Fruit fly (Drosophila melanogaster) whole organism, embryonic: ENCODE data around the gene CG3625.

Experiments used
- ATbp ChIP-seq: fragments of 200-800 bp; sonication (Bioruptor generic); optimal IDR thresholded peaks from 2 replicates; lab custom pipeline; 2017; ENCODE audit warnings: missing biosample characterization, mild to moderate bottlenecking, missing genetic modification characterization, missing genetic modification reagents
- Awh ChIP-seq: fragments of 200-800 bp; sonication (Bioruptor generic); IDR thresholded peaks from 2 replicates; pipeline ENCODE4, ENCODE4 v1.3.6; 2022; ENCODE audit warnings: missing biosample characterization, missing genetic modification characterization
- BEAF-32 ChIP-seq: fragments of 200-800 bp; sonication (Bioruptor generic); optimal IDR thresholded peaks from 3 replicates; lab custom pipeline; 2017; ENCODE audit warnings: missing biosample characterization, missing genetic modification characterization, mild to moderate bottlenecking, moderate library complexity, missing genetic modification reagents
- BtbVII ChIP-seq: fragments of 200-800 bp; sonication (Bioruptor generic); optimal IDR thresholded peaks from 3 replicates; lab custom pipeline; 2017; ENCODE audit warnings: missing biosample characterization, mild to moderate bottlenecking, missing genetic modification characterization
- CG11504 ChIP-seq: fragments of 200-800 bp; sonication (Bioruptor generic); optimal IDR thresholded peaks from 3 replicates; lab custom pipeline; 2019; ENCODE audit warnings: missing biosample characterization, mild to moderate bottlenecking, missing genetic modification characterization, moderate library complexity
- CG12219 ChIP-seq: fragments of 200-800 bp; sonication (Bioruptor generic); optimal IDR thresholded peaks from 3 replicates; lab custom pipeline; 2018; ENCODE audit warnings: missing biosample characterization, mild to moderate bottlenecking, missing genetic modification characterization
- CG12659 ChIP-seq: fragments of 200-800 bp; sonication (Bioruptor generic); optimal IDR thresholded peaks from 3 replicates; lab custom pipeline; 2017; ENCODE audit warnings: mild to moderate bottlenecking, missing biosample characterization, missing genetic modification reagents, missing genetic modification characterization
- CG15269 ChIP-seq: fragments of 200-800 bp; sonication (Bioruptor generic); optimal IDR thresholded peaks from 2 replicates; lab custom pipeline; 2018; ENCODE audit warnings: missing biosample characterization, mild to moderate bottlenecking, missing genetic modification characterization, moderate library complexity
- CG1602 ChIP-seq: fragments of 200-800 bp; sonication (Bioruptor generic); optimal IDR thresholded peaks from 3 replicates; lab custom pipeline; 2016; ENCODE audit warnings: missing biosample characterization, missing genetic modification characterization
- CG2116 ChIP-seq: fragments of 200-800 bp; sonication (Bioruptor generic); optimal IDR thresholded peaks from 3 replicates; lab custom pipeline; 2018; ENCODE audit warnings: missing biosample characterization, mild to moderate bottlenecking, missing genetic modification characterization
- CG2712 ChIP-seq: fragments of 200-800 bp; optimal IDR thresholded peaks from 3 replicates; lab custom pipeline; 2019; ENCODE audit warnings: missing biosample characterization, mild to moderate bottlenecking, missing genetic modification characterization, moderate library complexity
- CG3995 ChIP-seq: fragments of 200-800 bp; sonication (Bioruptor generic); optimal IDR thresholded peaks from 3 replicates; lab custom pipeline; 2016; ENCODE audit warnings: missing biosample characterization, missing genetic modification characterization
- CG5180 ChIP-seq: fragments of 200-800 bp; sonication (Bioruptor generic); optimal IDR thresholded peaks from 3 replicates; lab custom pipeline; 2017; ENCODE audit warnings: missing biosample characterization, missing genetic modification characterization, mild to moderate bottlenecking, moderate library complexity, missing genetic modification reagents
- CG9215 ChIP-seq: fragments of 200-800 bp; sonication (Bioruptor generic); IDR thresholded peaks from 2 replicates; pipeline ENCODE4 v1.3.6; 2022; ENCODE audit warnings: missing biosample characterization, missing genetic modification characterization
- CG9437 ChIP-seq: fragments of 200-800 bp; sonication (Bioruptor generic); optimal IDR thresholded peaks from 2 replicates; lab custom pipeline; 2018; ENCODE audit warnings: missing biosample characterization, mild to moderate bottlenecking, missing genetic modification characterization
- CG9727 ChIP-seq: fragments of 200-800 bp; sonication (Bioruptor generic); optimal IDR thresholded peaks from 3 replicates; lab custom pipeline; 2017; ENCODE audit warnings: missing biosample characterization, mild to moderate bottlenecking, missing genetic modification characterization
- D19A ChIP-seq: fragments of 200-800 bp; optimal IDR thresholded peaks from 3 replicates; lab custom pipeline; 2019; ENCODE audit warnings: missing biosample characterization, mild to moderate bottlenecking, missing genetic modification characterization, moderate library complexity
- Dref ChIP-seq: fragments of 200-800 bp; sonication (Bioruptor generic); IDR thresholded peaks from 2 replicates; pipeline ENCODE4 v1.3.6; 2022; ENCODE audit warnings: missing biosample characterization, missing genetic modification characterization
- E2f2 ChIP-seq: fragments of 200-800 bp; sonication (Bioruptor generic); IDR thresholded peaks from 2 replicates; pipeline ENCODE4 v1.3.6; 2022; ENCODE audit warnings: missing biosample characterization, missing genetic modification characterization
- Max ChIP-seq: fragments of 200-800 bp; sonication (Bioruptor generic); optimal IDR thresholded peaks from 2 replicates; lab custom pipeline; 2016; ENCODE audit warnings: missing biosample characterization, mild to moderate bottlenecking, missing genetic modification characterization
- NC2β ChIP-seq: fragments of 200-800 bp; sonication (Bioruptor generic); optimal IDR thresholded peaks from 2 replicates; lab custom pipeline; 2016; ENCODE audit warnings: missing biosample characterization, missing genetic modification characterization
- NFAT ChIP-seq: fragments of 200-800 bp; sonication (Bioruptor generic); IDR thresholded peaks from 2 replicates; pipeline ENCODE4 v1.3.6; 2022; ENCODE audit warnings: missing biosample characterization, missing genetic modification characterization
- Nf-YC ChIP-seq: fragments of 200-800 bp; optimal IDR thresholded peaks from 3 replicates; lab custom pipeline; 2019; ENCODE audit warnings: missing biosample characterization, mild to moderate bottlenecking, missing genetic modification characterization, moderate library complexity
- Pdp1 ChIP-seq, 2 experiments: fragments of 200-800 bp; sonication (Bioruptor generic); optimal IDR thresholded peaks; 3 replicates each; lab custom pipeline; 2016; ENCODE audit warnings: missing biosample characterization in 2 of 2, missing genetic modification characterization in 2 of 2, mild to moderate bottlenecking in 1 of 2, moderate library complexity in 1 of 2
- Rfx ChIP-seq: fragments of 200-800 bp; sonication (Bioruptor generic); IDR thresholded peaks from 2 replicates; pipeline ENCODE4 v1.3.6; 2022; ENCODE audit warnings: missing biosample characterization, missing genetic modification characterization
- Sry-δ ChIP-seq: fragments of 200-800 bp; sonication (Bioruptor generic); optimal IDR thresholded peaks from 2 replicates; lab custom pipeline; 2016; ENCODE audit warnings: missing biosample characterization, missing genetic modification characterization
- ase ChIP-seq: fragments of 200-800 bp; sonication (Bioruptor generic); IDR thresholded peaks from 3 replicates; pipeline ENCODE4 v1.3.6; 2022; ENCODE audit warnings: missing biosample characterization, missing genetic modification characterization
- az2 ChIP-seq: fragments of 200-800 bp; sonication (Bioruptor generic); optimal IDR thresholded peaks from 3 replicates; lab custom pipeline; 2016; ENCODE audit warnings: missing biosample characterization, missing genetic modification characterization
- bab2 ChIP-seq: fragments of 200-800 bp; sonication (Bioruptor generic); optimal IDR thresholded peaks from 2 replicates; lab custom pipeline; 2016; ENCODE audit warnings: missing biosample characterization, missing genetic modification characterization
- eve ChIP-seq, 2 experiments: fragments of >200 bp; optimal IDR thresholded peaks; 2 replicates each; lab custom pipeline; 2017; ENCODE audit warnings: missing biosample characterization in 2 of 2, missing genetic modification characterization in 2 of 2
- fd3F ChIP-seq: fragments of 200-800 bp; sonication (Bioruptor generic); optimal IDR thresholded peaks from 2 replicates; lab custom pipeline; 2018; ENCODE audit warnings: missing biosample characterization, mild to moderate bottlenecking, missing genetic modification characterization, moderate library complexity
- fd64A ChIP-seq: fragments of 200-800 bp; sonication (Bioruptor generic); optimal IDR thresholded peaks from 3 replicates; lab custom pipeline; 2018; ENCODE audit warnings: missing biosample characterization, mild to moderate bottlenecking, missing genetic modification characterization
- jing ChIP-seq: fragments of 200-800 bp; sonication (Bioruptor generic); optimal IDR thresholded peaks from 2 replicates; lab custom pipeline; 2018; ENCODE audit warnings: missing biosample characterization, mild to moderate bottlenecking, missing genetic modification characterization
- klu ChIP-seq: fragments of 200-800 bp; sonication (Bioruptor generic); IDR thresholded peaks from 2 replicates; pipeline ENCODE4 v1.3.6; 2022; ENCODE audit warnings: missing biosample characterization, missing genetic modification characterization
- knrl ChIP-seq: fragments of 200-800 bp; sonication (Bioruptor generic); IDR thresholded peaks from 3 replicates; pipeline ENCODE4 v1.3.6; 2022; ENCODE audit warnings: missing biosample characterization, missing genetic modification characterization; ENCODE audit not compliant: partially characterized antibody
- maf-S ChIP-seq: fragments of 200-800 bp; sonication (Bioruptor generic); optimal IDR thresholded peaks from 2 replicates; lab custom pipeline; 2016; ENCODE audit warnings: missing biosample characterization, missing genetic modification characterization
- psq ChIP-seq: fragments of 200-800 bp; sonication (Bioruptor generic); optimal IDR thresholded peaks from 2 replicates; lab custom pipeline; 2017; ENCODE audit warnings: missing biosample characterization, missing genetic modification characterization
- sd ChIP-seq: fragments of 200-800 bp; sonication (Bioruptor generic); optimal IDR thresholded peaks from 3 replicates; lab custom pipeline; 2018; ENCODE audit warnings: missing biosample characterization, mild to moderate bottlenecking, missing genetic modification characterization, moderate library complexity
- sisA ChIP-seq: fragments of 200-800 bp; sonication (Bioruptor generic); IDR thresholded peaks from 2 replicates; pipeline ENCODE4 v1.3.6; 2022; ENCODE audit warnings: missing biosample characterization, missing genetic modification characterization
- sug ChIP-seq: fragments of 200-800 bp; optimal IDR thresholded peaks from 2 replicates; lab custom pipeline; 2019; ENCODE audit warnings: missing biosample characterization, mild to moderate bottlenecking, missing genetic modification characterization, moderate library complexity
- tgo ChIP-seq: fragments of 200-800 bp; sonication (Bioruptor generic); IDR thresholded peaks from 3 replicates; pipeline ENCODE4 v1.3.6; 2022; ENCODE audit warnings: missing biosample characterization, missing genetic modification characterization
- tup ChIP-seq: fragments of 200-800 bp; sonication (Bioruptor generic); optimal IDR thresholded peaks from 2 replicates; lab custom pipeline; 2016; ENCODE audit warnings: missing biosample characterization, mild to moderate bottlenecking, missing genetic modification characterization, moderate library complexity
- wor ChIP-seq: fragments of 200-800 bp; sonication (Bioruptor generic); IDR thresholded peaks from 2 replicates; pipeline ENCODE4 v1.3.6; 2022; ENCODE audit warnings: missing biosample characterization, missing genetic modification characterization
- zfh2 ChIP-seq: fragments of 200-800 bp; sonication (Bioruptor generic); optimal IDR thresholded peaks from 2 replicates; lab custom pipeline; 2016; ENCODE audit warnings: missing biosample characterization, missing genetic modification characterization

CG3625 gene

DNA sequence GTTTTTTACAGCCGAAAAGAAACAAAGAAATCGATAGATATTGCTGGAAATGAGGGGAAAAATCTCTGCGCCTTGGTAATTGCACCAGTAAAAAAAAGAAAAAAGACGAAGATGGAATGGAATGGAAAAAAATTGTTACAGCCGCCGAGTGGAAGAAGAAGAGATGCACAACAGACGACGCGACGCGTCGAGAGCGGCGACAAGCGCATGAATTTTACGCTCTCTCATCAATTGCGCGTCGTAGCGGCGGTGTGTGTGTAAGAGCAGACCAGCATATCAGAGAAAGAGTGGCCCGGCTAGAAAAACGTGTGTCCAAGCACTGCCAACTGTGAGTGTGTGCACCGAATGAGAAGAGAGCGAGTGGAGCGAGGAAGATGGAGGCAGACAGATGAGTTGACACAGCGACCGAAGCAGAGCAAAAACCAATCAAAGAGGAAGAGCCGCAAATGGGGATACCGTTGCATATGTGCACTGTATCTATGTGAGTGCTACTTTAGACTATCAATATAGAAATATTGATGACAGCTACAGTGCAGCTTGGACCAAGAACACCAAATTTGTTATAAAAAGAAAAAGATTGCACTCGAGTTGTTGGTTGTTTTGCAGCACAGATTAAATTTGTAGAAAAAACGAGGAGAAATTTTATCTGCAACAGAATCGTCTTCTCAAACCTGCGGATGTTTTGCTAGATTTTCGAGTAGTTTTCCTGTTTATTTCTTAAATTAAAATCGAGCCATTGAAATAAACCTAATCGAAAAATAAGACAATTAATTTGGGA, 42.4 kb downstream of the CG3625 start (continued):
- no peak for TF ChIP-seq ase (GFP tag; lab: Robert Waterston, UW)

DNA sequence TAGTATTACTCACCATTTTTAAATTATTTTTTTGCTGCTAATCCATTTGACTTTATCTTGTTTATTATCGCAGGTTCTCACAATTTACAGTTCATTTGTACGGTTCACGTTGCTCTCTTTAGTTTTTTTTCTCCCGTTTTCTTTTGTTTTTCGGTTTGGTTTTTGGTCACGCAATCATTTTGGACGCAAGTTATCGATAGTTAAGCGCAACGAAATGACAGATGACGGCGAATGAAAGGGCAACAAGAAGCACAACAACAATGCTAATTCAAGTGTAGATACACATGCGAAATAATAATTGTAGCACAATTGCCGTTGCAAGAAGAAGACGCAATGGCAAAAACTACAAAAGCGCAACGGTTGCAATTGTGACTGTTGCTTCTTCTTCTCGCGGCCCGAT, 43.0 kb downstream of the CG3625 start:
- peak; percentile 50 for TF ChIP-seq BEAF-32 (GFP tag; lab: Kevin White, UChicago)
- TF ChIP-seq jing (GFP tag; lab: Kevin White, UChicago), result no peak
- TF ChIP-seq wor (GFP tag; lab: Robert Waterston, UW), result no peak
- TF ChIP-seq E2f2 (GFP tag; lab: Robert Waterston, UW), result no peak
- peak; percentile 37 for TF ChIP-seq Dref (GFP tag; lab: Robert Waterston, UW)
- TF ChIP-seq CG3995 (GFP tag; lab: Kevin White, UChicago), result peak; percentile 92
- TF ChIP-seq eve (GFP tag; optimal IDR thresholded peaks at IDR 0.05; lab: Kevin White, UChicago), result peak in 1 of 2 experiments; percentile 21
- TF ChIP-seq Sry-δ (GFP tag; lab: Kevin White, UChicago), result peak; percentile 10
- TF ChIP-seq CG12219 (GFP tag; lab: Kevin White, UChicago), result no peak
- TF ChIP-seq Pdp1 (GFP tag; optimal IDR thresholded peaks at IDR 0.05; lab: Kevin White, UChicago), result peak in 1 of 2 experiments; percentile 85
- peak; percentile 28 for TF ChIP-seq CG9437 (GFP tag; lab: Kevin White, UChicago)
- TF ChIP-seq knrl (GFP tag; lab: Robert Waterston, UW), result 0 out of 3 replicates have a peak, but pooled peaks have one; percentile 6
- TF ChIP-seq CG12659 (GFP tag; lab: Kevin White, UChicago), result peak; percentile 8
- TF ChIP-seq, all 482 proteins: peak for 9

DNA sequence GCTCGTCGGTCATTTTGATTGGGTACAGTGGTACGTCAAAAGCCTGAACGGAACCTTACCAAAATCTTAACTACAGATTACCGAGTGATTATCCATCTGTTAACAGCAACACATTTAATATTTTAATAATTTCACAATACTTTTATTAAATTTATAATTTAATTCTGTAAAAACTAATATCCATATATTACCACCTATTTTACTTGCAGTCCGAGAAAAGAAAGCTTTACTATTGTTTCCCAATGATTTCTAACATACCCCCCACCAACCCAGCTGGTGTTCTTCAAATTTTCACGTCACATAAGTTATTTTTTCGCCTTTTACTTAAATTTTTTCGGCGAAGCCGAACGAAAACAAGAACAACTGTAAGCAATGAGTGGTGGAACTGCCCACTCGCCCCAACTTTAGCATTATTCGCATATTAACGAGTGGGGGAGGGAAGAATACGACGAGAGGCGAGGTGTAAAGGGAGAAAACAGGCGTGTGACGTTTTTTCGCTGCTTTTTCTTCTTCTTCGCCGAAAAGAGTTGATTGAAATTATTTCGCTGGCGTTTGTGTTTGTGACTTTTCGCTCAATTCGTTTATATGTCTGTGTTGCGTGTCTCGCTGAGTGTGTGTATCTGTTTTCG, 43.6 kb downstream of the CG3625 start:
- TF ChIP-seq CG9727, result peak; percentile 80
- TF ChIP-seq E2f2 (GFP tag; lab: Robert Waterston, UW), result no peak
- TF ChIP-seq tup (GFP tag; lab: Kevin White, UChicago), result no peak
- no peak for TF ChIP-seq Max
- peak; percentile 62 for TF ChIP-seq CG15269 (tag; lab: Kevin White, UChicago)
- TF ChIP-seq psq (GFP tag; lab: Kevin White, UChicago), result peak; percentile 27
- peak; percentile 75 for TF ChIP-seq BtbVII
- no peak for TF ChIP-seq NC2β (GFP tag; lab: Kevin White, UChicago)
- TF ChIP-seq zfh2, result peak; percentile 24
- TF ChIP-seq maf-S (GFP tag; lab: Kevin White, UChicago), result no peak
- TF ChIP-seq sd (tag; lab: Kevin White, UChicago), result peak; percentile 61
- TF ChIP-seq klu (GFP tag; lab: Robert Waterston, UW), result peak; percentile 42
- TF ChIP-seq fd64A, result no peak
- peak; percentile 55 for TF ChIP-seq CG12659 (GFP tag; lab: Kevin White, UChicago)
- TF ChIP-seq NFAT (GFP tag; lab: Robert Waterston, UW), result no peak; the same call in 1 of the 2 replicates
- TF ChIP-seq az2, result peak; percentile 23
- TF ChIP-seq eve (GFP tag; optimal IDR thresholded peaks at IDR 0.05; lab: Kevin White, UChicago), result no peak
- TF ChIP-seq Rfx (GFP tag; lab: Robert Waterston, UW), result peak; percentile 75
- TF ChIP-seq tgo (GFP tag; lab: Robert Waterston, UW), result peak; percentile 31; the same call in 1 of the 3 replicates
- peak; percentile 50 for TF ChIP-seq fd3F (GFP tag; lab: Kevin White, UChicago)
- peak; percentile 47 for TF ChIP-seq ATbp (GFP tag; lab: Kevin White, UChicago)
- peak; percentile 16 for TF ChIP-seq CG5180 (GFP tag; lab: Kevin White, UChicago)
- TF ChIP-seq CG1602 (GFP tag; lab: Kevin White, UChicago), result peak; percentile 7
- peak; percentile 55 for TF ChIP-seq sug (tag; lab: Kevin White, UChicago)
- TF ChIP-seq CG2116 (GFP tag; lab: Kevin White, UChicago), result no peak
- TF ChIP-seq CG9215, result peak; percentile 61; the same call in 1 of the 2 replicates
- peak; percentile 66 for TF ChIP-seq CG11504 (tag; lab: Kevin White, UChicago)
- TF ChIP-seq Awh (GFP tag; lab: Robert Waterston, UW), result no peak
- peak; percentile 49 for TF ChIP-seq Nf-YC
- TF ChIP-seq CG2712, result peak; percentile 54
- peak; percentile 51 for TF ChIP-seq D19A (tag; lab: Kevin White, UChicago)
- TF ChIP-seq bab2 (GFP tag; lab: Kevin White, UChicago), result no peak
- 0 out of 2 replicates have a peak, but pooled peaks have one; percentile 12 for TF ChIP-seq sisA
